Worm (Caenorhabditis elegans) whole organism, young adult: Measurements from ENCODE around the gene Y47D3B.12.

Source experiments
- B0019.2 ChIP-seq: fragments of 200-800 bp; sonication (Bioruptor generic); conservative IDR thresholded peaks from 2 replicates; pipeline ENCODE4 v1.3.6; 2022; ENCODE audit warnings: missing genetic modification reagents, missing genetic modification characterization, missing compliant biosample characterization
- B0336.3 ChIP-seq: fragments of 200-800 bp; sonication (Bioruptor generic); IDR thresholded peaks from 2 replicates; pipeline ENCODE4 v1.3.6; 2022; ENCODE audit warnings: missing genetic modification characterization, missing compliant biosample characterization
- C17E4.6 ChIP-seq: fragments of 200-800 bp; sonication (Bioruptor generic); IDR thresholded peaks from 2 replicates; pipeline ENCODE4 v1.3.6; 2022; ENCODE audit warnings: missing genetic modification reagents, missing genetic modification characterization, missing compliant biosample characterization
- D2030.7 ChIP-seq: fragments of 200-800 bp; sonication (Bioruptor generic); IDR thresholded peaks from 2 replicates; pipeline ENCODE4 v1.3.6; 2022; ENCODE audit warnings: missing genetic modification reagents, missing genetic modification characterization, missing compliant biosample characterization
- F22D6.2 ChIP-seq: sonication (generic microtip); optimal IDR thresholded peaks from 2 replicates; lab custom pipeline; 2016; ENCODE audit warnings: mild to moderate bottlenecking, missing genetic modification characterization, missing compliant biosample characterization
- F23B12.7 ChIP-seq: sonication (generic microtip); optimal IDR thresholded peaks from 2 replicates; lab custom pipeline; 2017; ENCODE audit warnings: missing genetic modification characterization, mild to moderate bottlenecking, missing compliant biosample characterization, antibody characterized with exemption, moderate library complexity; ENCODE audit not compliant: insufficient read depth
- F33H1.4 ChIP-seq: fragments of 200-800 bp; sonication (Bioruptor generic); IDR thresholded peaks from 2 replicates; pipeline ENCODE4 v1.3.6; 2022; ENCODE audit warnings: missing genetic modification reagents, missing genetic modification characterization, missing compliant biosample characterization
- F39B2.1 ChIP-seq: fragments of 200-800 bp; sonication (Bioruptor generic); IDR thresholded peaks from 2 replicates; pipeline ENCODE4 v1.3.6; 2022; ENCODE audit warnings: missing genetic modification reagents, missing genetic modification characterization, missing compliant biosample characterization
- F57A8.1 ChIP-seq: fragments of 200-800 bp; sonication (Bioruptor generic); optimal IDR thresholded peaks from 2 replicates; lab custom pipeline; 2018; ENCODE audit warnings: mild to moderate bottlenecking, missing genetic modification characterization, moderate library complexity, missing compliant biosample characterization
- T07F8.4 ChIP-seq: sonication (generic microtip); optimal IDR thresholded peaks from 2 replicates; lab custom pipeline; 2016; ENCODE audit warnings: mild to moderate bottlenecking, missing genetic modification characterization, moderate library complexity, missing compliant biosample characterization
- Y53G8AR.9 ChIP-seq: fragments of 200-800 bp; sonication (Bioruptor generic); conservative IDR thresholded peaks from 2 replicates; pipeline ENCODE4 v1.3.6; 2022; ENCODE audit warnings: missing genetic modification reagents, missing genetic modification characterization, missing compliant biosample characterization
- Y95B8A.8 ChIP-seq: fragments of 200-800 bp; sonication (Bioruptor generic); IDR thresholded peaks from 2 replicates; pipeline ENCODE4 v1.3.6; 2022; ENCODE audit warnings: missing genetic modification reagents, missing genetic modification characterization, missing compliant biosample characterization
- aptf-3 ChIP-seq: fragments of 200-800 bp; sonication (Bioruptor generic); IDR thresholded peaks from 2 replicates; pipeline ENCODE4 v1.3.6; 2022; ENCODE audit warnings: missing genetic modification characterization, missing compliant biosample characterization
- attf-5 ChIP-seq: fragments of 200-800 bp; sonication (Bioruptor generic); optimal IDR thresholded peaks from 2 replicates; lab custom pipeline; 2018; ENCODE audit warnings: mild to moderate bottlenecking, missing genetic modification characterization, missing compliant biosample characterization
- bed-1 ChIP-seq: fragments of 200-800 bp; sonication (Bioruptor generic); IDR thresholded peaks from 2 replicates; pipeline ENCODE4 v1.3.6; 2022; ENCODE audit warnings: missing genetic modification reagents, missing genetic modification characterization, missing compliant biosample characterization
- cebp-1 ChIP-seq, 2 experiments: fragments of 200-800 bp in 1 of 2; sonication (Bioruptor generic) in 1 of 2; sonication (generic microtip) in 1 of 2; IDR thresholded peaks in 1 of 2; optimal IDR thresholded peaks in 1 of 2; 2 replicates each; pipeline versions ENCODE4 v1.3.6 to Lab custom; 2017 to 2022; ENCODE audit warnings: missing compliant biosample characterization in 2 of 2, missing genetic modification characterization in 2 of 2, mild to moderate bottlenecking in 1 of 2, missing genetic modification reagents in 1 of 2, moderate library complexity in 1 of 2
- ceh-40 ChIP-seq: fragments of 200-800 bp; sonication (Bioruptor generic); IDR thresholded peaks from 2 replicates; pipeline ENCODE4 v1.3.6; 2022; ENCODE audit warnings: missing genetic modification characterization, missing compliant biosample characterization
- dpff-1 ChIP-seq: sonication (generic microtip); optimal IDR thresholded peaks from 2 replicates; lab custom pipeline; 2017; ENCODE audit warnings: mild to moderate bottlenecking, missing genetic modification characterization, missing compliant biosample characterization
- efl-1 ChIP-seq: fragments of 150-350 bp; optimal IDR thresholded peaks from 2 replicates; lab custom pipeline; 2014; ENCODE audit warnings: missing biosample characterization, missing genetic modification reagents, missing genetic modification characterization
- ets-4 ChIP-seq: fragments of 200-800 bp; sonication (Bioruptor generic); optimal IDR thresholded peaks from 2 replicates; lab custom pipeline; 2018; ENCODE audit warnings: mild to moderate bottlenecking, missing genetic modification characterization, missing compliant biosample characterization
- gei-17 ChIP-seq: fragments of 200-800 bp; sonication (Bioruptor generic); optimal IDR thresholded peaks from 2 replicates; lab custom pipeline; 2018; ENCODE audit warnings: mild to moderate bottlenecking, missing genetic modification characterization, missing compliant biosample characterization
- hlh-12 ChIP-seq: sonication (generic microtip); optimal IDR thresholded peaks from 2 replicates; lab custom pipeline; 2016; ENCODE audit warnings: missing genetic modification characterization, missing compliant biosample characterization
- hmg-20 ChIP-seq: fragments of 200-800 bp; sonication (Bioruptor generic); IDR thresholded peaks from 2 replicates; pipeline ENCODE4 v1.3.6; 2022; ENCODE audit warnings: missing genetic modification reagents, missing genetic modification characterization, missing compliant biosample characterization
- hrde-1 ChIP-seq: sonication (generic microtip); optimal IDR thresholded peaks from 2 replicates; lab custom pipeline; 2016; ENCODE audit warnings: missing genetic modification characterization, mild to moderate bottlenecking, missing compliant biosample characterization, moderate library complexity, missing genotype, missing genetic modification reagents, borderline replicate concordance
- lag-1 ChIP-seq: fragments of 200-800 bp; sonication (Bioruptor generic); IDR thresholded peaks from 2 replicates; pipeline ENCODE4 v1.3.6; 2022; ENCODE audit warnings: missing genetic modification reagents, missing genetic modification characterization, missing compliant biosample characterization
- mes-4 ChIP-seq: sonication (generic microtip); optimal IDR thresholded peaks from 2 replicates; lab custom pipeline; 2016; ENCODE audit warnings: missing genotype, missing genetic modification characterization, missing compliant biosample characterization
- nfya-1 ChIP-seq: sonication (generic microtip); optimal IDR thresholded peaks from 2 replicates; lab custom pipeline; 2017; ENCODE audit warnings: antibody characterized with exemption, missing compliant biosample characterization, missing genetic modification characterization, borderline replicate concordance; ENCODE audit not compliant: insufficient read depth
- nfyb-1 ChIP-seq: fragments of 200-800 bp; sonication (Bioruptor generic); IDR thresholded peaks from 2 replicates; pipeline ENCODE4 v1.3.6; 2022; ENCODE audit warnings: missing genetic modification reagents, missing genetic modification characterization, missing compliant biosample characterization
- nhr-179 ChIP-seq: sonication (generic microtip); optimal IDR thresholded peaks from 2 replicates; lab custom pipeline; 2016; ENCODE audit warnings: mild to moderate bottlenecking, missing genetic modification characterization, missing compliant biosample characterization
- rcor-1 ChIP-seq: fragments of 200-800 bp; sonication (Bioruptor generic); IDR thresholded peaks from 2 replicates; pipeline ENCODE4 v1.3.6; 2022; ENCODE audit warnings: missing genetic modification reagents, missing genetic modification characterization, missing compliant biosample characterization
- snpc-1.1 ChIP-seq: sonication (generic microtip); optimal IDR thresholded peaks from 2 replicates; lab custom pipeline; 2017; ENCODE audit warnings: missing genetic modification characterization, mild to moderate bottlenecking, missing compliant biosample characterization, antibody characterized with exemption, moderate library complexity, missing genotype, missing genetic modification reagents; ENCODE audit not compliant: insufficient read depth
- snpc-1.3 ChIP-seq: sonication (generic microtip); optimal IDR thresholded peaks from 2 replicates; lab custom pipeline; 2017; ENCODE audit warnings: missing genetic modification characterization, mild to moderate bottlenecking, missing compliant biosample characterization, antibody characterized with exemption, moderate library complexity, missing genotype, missing genetic modification reagents; ENCODE audit not compliant: insufficient read depth
- snpc-4 ChIP-seq, 5 experiments: fragments of 150-350 bp in 1 of 5; sonication (generic microtip) in 4 of 5; optimal IDR thresholded peaks; 2 replicates each; lab custom pipeline; 2014 to 2018; ENCODE audit warnings: missing genetic modification characterization in 5 of 5, missing biosample characterization in 3 of 5, antibody characterized with exemption in 2 of 5, mild to moderate bottlenecking in 2 of 5, missing compliant biosample characterization in 2 of 5, missing genotype in 2 of 5, moderate library complexity in 2 of 5, missing genetic modification reagents in 1 of 5
- tlf-1 ChIP-seq: fragments of 200-800 bp; sonication (Bioruptor generic); optimal IDR thresholded peaks from 2 replicates; lab custom pipeline; 2018; ENCODE audit warnings: mild to moderate bottlenecking, missing genetic modification characterization, missing compliant biosample characterization
- unc-130 ChIP-seq: sonication (generic microtip); optimal IDR thresholded peaks from 2 replicates; lab custom pipeline; 2016; ENCODE audit warnings: missing genetic modification reagents, missing genetic modification characterization, missing compliant biosample characterization
- zfh-2 ChIP-seq: fragments of 200-800 bp; sonication (Bioruptor generic); conservative IDR thresholded peaks from 2 replicates; pipeline ENCODE4 v1.3.6; 2022; ENCODE audit warnings: missing genetic modification reagents, missing genetic modification characterization, missing compliant biosample characterization
- ztf-25 ChIP-seq: fragments of 200-800 bp; sonication (Bioruptor generic); IDR thresholded peaks from 2 replicates; pipeline ENCODE4 v1.3.6; 2022; ENCODE audit warnings: missing genetic modification reagents, missing genetic modification characterization, missing compliant biosample characterization

Y47D3B.12 gene

DNA sequence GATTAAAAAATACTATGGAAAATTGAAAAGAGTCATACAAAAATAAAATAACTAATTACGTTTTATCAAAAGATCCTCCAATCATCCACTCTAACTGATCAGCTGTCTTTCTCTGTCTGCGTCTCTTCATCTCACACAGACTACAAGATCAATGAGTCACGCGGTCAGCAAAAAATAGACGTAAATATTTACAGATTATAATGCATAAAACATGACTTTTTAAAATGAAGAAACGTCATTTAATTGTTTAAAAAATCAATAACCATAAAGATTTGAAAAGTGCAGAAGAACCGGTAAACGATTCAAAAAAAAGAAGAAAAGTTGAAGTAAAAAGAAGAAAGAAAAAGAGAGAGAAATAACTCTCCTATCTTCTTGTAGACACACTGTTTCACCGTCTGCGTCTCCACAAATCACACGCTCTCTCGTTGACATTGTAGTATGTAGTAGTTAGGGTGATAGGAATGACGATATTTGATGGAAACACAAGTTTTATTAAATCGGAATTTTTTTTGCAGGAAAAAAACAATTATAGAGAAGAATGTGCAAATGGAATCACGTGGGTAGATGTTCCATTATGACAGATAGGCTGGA, 42.1 kb downstream of the Y47D3B.12 start (continued):
- no peak for TF ChIP-seq ztf-25 (GFP tag; lab: Robert Waterston, UW)

- TF ChIP-seq lag-1 (GFP tag; lab: Robert Waterston, UW) (no peak), nfya-1 (tag; lab: Kevin White, UChicago) (no peak), B0019.2 (GFP tag; lab: Robert Waterston, UW) (no peak), attf-5 (GFP tag; lab: Kevin White, UChicago) (no peak), F57A8.1 (GFP tag; lab: Kevin White, UChicago) (no peak), hrde-1 (tag; lab: Kevin White, UChicago) (no peak), hmg-20 (GFP tag; lab: Robert Waterston, UW) (no peak), cebp-1 (GFP tag; IDR thresholded peaks at IDR 0.05; lab: Robert Waterston, UW) (no peak), cebp-1 (tag; optimal IDR thresholded peaks at IDR 0.05; lab: Kevin White, UChicago) (no peak), F23B12.7 (tag; lab: Kevin White, UChicago) (no peak), ztf-25 (GFP tag; lab: Robert Waterston, UW) (no peak), Y53G8AR.9 (GFP tag; lab: Robert Waterston, UW) (no peak), zfh-2 (GFP tag; lab: Robert Waterston, UW) (no peak), snpc-4 (GFP tag; optimal IDR thresholded peaks at IDR 0.05; lab: Kevin White, UChicago) (no peak), snpc-4 (tag; optimal IDR thresholded peaks at IDR 0.05; lab: Kevin White, UChicago) (no peak), Y95B8A.8 (GFP tag; lab: Robert Waterston, UW) (no peak), F39B2.1 (GFP tag; lab: Robert Waterston, UW) (no peak), tlf-1 (no peak), rcor-1 (GFP tag; lab: Robert Waterston, UW) (no peak), aptf-3 (no peak), hlh-12 (tag; lab: Kevin White, UChicago) (no peak), ets-4 (GFP tag; lab: Kevin White, UChicago) (no peak)
- TF ChIP-seq, all 124 proteins: peak for 0
These were observed 44.0 kb downstream of the Y47D3B.12 start for ce11 chrIII:11446826-11447225.

DNA sequence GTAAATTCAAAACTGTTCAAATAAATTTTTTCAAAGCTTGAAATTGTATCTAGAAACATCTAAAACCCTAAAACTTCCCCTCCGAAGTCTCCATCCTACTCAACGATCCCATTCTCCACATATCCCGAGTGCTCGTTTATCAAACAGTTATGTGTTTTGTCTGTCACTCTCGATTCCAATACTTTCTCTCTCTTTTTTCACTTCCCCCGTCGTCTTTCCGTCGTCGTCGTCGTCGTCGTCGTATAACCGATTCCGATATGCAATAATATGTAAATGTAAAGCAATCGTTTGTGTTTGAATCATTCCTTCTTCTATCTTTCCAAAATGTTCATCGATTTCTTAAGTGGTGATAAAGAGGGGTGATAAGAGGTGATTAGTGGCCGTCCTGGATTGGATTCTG, 45.5 kb downstream of the Y47D3B.12 start:
- TF ChIP-seq B0019.2 (GFP tag; lab: Robert Waterston, UW) (no peak), mes-4 (tag; lab: Kevin White, UChicago) (no peak), F33H1.4 (GFP tag; lab: Robert Waterston, UW) (no peak), dpff-1 (tag; lab: Kevin White, UChicago) (no peak), F22D6.2 (tag; lab: Kevin White, UChicago) (no peak), nfyb-1 (no peak), D2030.7 (no peak), C17E4.6 (GFP tag; lab: Robert Waterston, UW) (no peak), bed-1 (GFP tag; lab: Robert Waterston, UW) (no peak), cebp-1 (GFP tag; IDR thresholded peaks at IDR 0.05; lab: Robert Waterston, UW) (no peak), cebp-1 (tag; optimal IDR thresholded peaks at IDR 0.05; lab: Kevin White, UChicago) (no peak), efl-1 (GFP tag; lab: Kevin White, UChicago) (no peak), snpc-1.1 (tag; lab: Kevin White, UChicago) (no peak), nhr-179 (tag; lab: Kevin White, UChicago) (no peak), unc-130 (GFP tag; lab: Kevin White, UChicago) (no peak), gei-17 (GFP tag; lab: Kevin White, UChicago) (no peak), ceh-40 (GFP tag; lab: Robert Waterston, UW) (no peak), Y95B8A.8 (GFP tag; lab: Robert Waterston, UW) (no peak), B0336.3 (no peak), snpc-1.3 (tag; lab: Kevin White, UChicago) (no peak), T07F8.4 (no peak)
